Worm (Caenorhabditis elegans): Measurements from ENCODE around the gene ZK1240.1.
"Not testable (repeated sequence)": the region's sequence is repeated elsewhere in the genome, so short reads cannot be mapped to it uniquely, and the experiment has no call there.

ZK1240.1 gene

ce11 chrII:2328963-2329442 is at the start of gene ZK1240.1, which contains the start of gene ZK1240.8:
ZK1240.1 (plus strand) TSS chrII:2329392.
ZK1240.8 (minus strand) TSS chrII:2329063.
- TF ChIP-seq mbf-1 (tag; optimal IDR thresholded peaks at IDR 0.05) (no peak), ceh-82 (tag; optimal IDR thresholded peaks at IDR 0.05) (no peak), ztf-4 (tag; optimal IDR thresholded peaks at IDR 0.05) (no peak)

ce11 chrII:2279839-2280238 is 49.4 kb upstream of the ZK1240.1 start, which contains the start of gene K09F6.11:
K09F6.11 (plus strand) TSS chrII:2280139.
- TF ChIP-seq unc-55 (GFP tag; optimal IDR thresholded peaks at IDR 0.05) (no peak), elt-1 (tag; optimal IDR thresholded peaks at IDR 0.05) (no peak), elt-3 (tag; optimal IDR thresholded peaks at IDR 0.05) (no peak), nhr-129 (tag; optimal IDR thresholded peaks at IDR 0.05) (no peak), C34F6.9 (tag; optimal IDR thresholded peaks at IDR 0.05) (no peak), nhr-10 (tag; optimal IDR thresholded peaks at IDR 0.05) (no peak), nhr-23 (tag; optimal IDR thresholded peaks at IDR 0.05) (no peak), lin-11 (tag; optimal IDR thresholded peaks at IDR 0.05) (no peak), skn-1 (tag; optimal IDR thresholded peaks at IDR 0.05) (no peak), unc-62 (GFP tag; optimal IDR thresholded peaks at IDR 0.05) (no peak), nhr-237 (tag; optimal IDR thresholded peaks at IDR 0.05) (no peak), zag-1 (tag; optimal IDR thresholded peaks at IDR 0.05) (no peak)

ce11 chrII:2282599-2282998 is 46.6 kb upstream of the ZK1240.1 start, which contains the start of gene K09F6.9:
K09F6.9 (minus strand) TSS chrII:2282699.
- not testable (repeated sequence) for TF ChIP-seq sma-9 (GFP tag; optimal IDR thresholded peaks at IDR 0.05); sma-9 (tag; optimal IDR thresholded peaks at IDR 0.05); F13H6.1 (tag; optimal IDR thresholded peaks at IDR 0.05); lin-39 (tag; optimal IDR thresholded peaks at IDR 0.05)

ce11 chrII:2284703-2285102 is 44.5 kb upstream of the ZK1240.1 start:
- no peak for TF ChIP-seq mbf-1 (tag; optimal IDR thresholded peaks at IDR 0.05)
- no peak for TF ChIP-seq blmp-1 (tag; optimal IDR thresholded peaks at IDR 0.05; ENCODE audit: insufficient read depth)

- TF ChIP-seq peb-1 (tag; optimal IDR thresholded peaks at IDR 0.05) (no peak), sma-9 (GFP tag; optimal IDR thresholded peaks at IDR 0.05) (peak; percentile 17), sma-9 (tag; optimal IDR thresholded peaks at IDR 0.05) (no peak), ceh-16 (tag; optimal IDR thresholded peaks at IDR 0.05) (no peak), F13H6.1 (tag; optimal IDR thresholded peaks at IDR 0.05) (no peak), unc-55 (GFP tag; optimal IDR thresholded peaks at IDR 0.05) (peak; percentile 25)
Observed at ce11 chrII:2288798-2289197, 40.4 kb upstream of the ZK1240.1 start, which contains the start of the genes K09F6.10 and K09F6.13. K09F6.10 (minus strand) TSS chrII:2288883. K09F6.13 (plus strand) TSS chrII:2289114.

- TF ChIP-seq nhr-129 (tag; optimal IDR thresholded peaks at IDR 0.05) (peak; percentile 18), zag-1 (tag; optimal IDR thresholded peaks at IDR 0.05) (no peak), egl-27 (tag; optimal IDR thresholded peaks at IDR 0.05) (no peak), lsy-2 (tag; optimal IDR thresholded peaks at IDR 0.05) (peak in 1 of 2 experiments; percentile 20), sma-9 (GFP tag; optimal IDR thresholded peaks at IDR 0.05) (peak; percentile 66), sma-9 (tag; optimal IDR thresholded peaks at IDR 0.05) (no peak), lin-13 (GFP tag; optimal IDR thresholded peaks at IDR 0.05) (no peak), unc-55 (GFP tag; optimal IDR thresholded peaks at IDR 0.05) (peak; percentile 72), mab-5 (tag; optimal IDR thresholded peaks at IDR 0.05) (peak; percentile 2)
Observed at ce11 chrII:2289441-2289840, 39.8 kb upstream of the ZK1240.1 start.

- TF ChIP-seq nhr-77 (tag; optimal IDR thresholded peaks at IDR 0.05) (no peak), zag-1 (tag; optimal IDR thresholded peaks at IDR 0.05) (no peak), unc-39 (tag; optimal IDR thresholded peaks at IDR 0.05) (no peak), mdl-1 (tag; optimal IDR thresholded peaks at IDR 0.05) (no peak), blmp-1 (tag; optimal IDR thresholded peaks at IDR 0.05; ENCODE audit: insufficient read depth) (no peak), lin-13 (GFP tag; optimal IDR thresholded peaks at IDR 0.05) (no peak), C34F6.9 (tag; optimal IDR thresholded peaks at IDR 0.05) (no peak), mab-5 (tag; optimal IDR thresholded peaks at IDR 0.05) (no peak), alr-1 (tag; optimal IDR thresholded peaks at IDR 0.05) (no peak), crh-2 (tag; optimal IDR thresholded peaks at IDR 0.05) (no peak), ama-1 (optimal IDR thresholded peaks at IDR 0.05) (no peak), skn-1 (tag; optimal IDR thresholded peaks at IDR 0.05) (no peak), lsy-2 (tag; optimal IDR thresholded peaks at IDR 0.05) (no peak)
Observed at ce11 chrII:2292027-2292426, 37.2 kb upstream of the ZK1240.1 start, which contains the start of gene K09F6.7. K09F6.7 (minus strand) TSS chrII:2292127.
